Worm (Caenorhabditis elegans) whole organism, L4/young adult: Measurements from ENCODE around the gene lgc-28.

Source experiments
- W03F9.2 ChIP-seq: fragments of 150-350 bp; optimal IDR thresholded peaks from 2 replicates; lab custom pipeline; 2014; ENCODE audit warnings: missing biosample characterization, missing genetic modification characterization
- dao-5 ChIP-seq: sonication (generic microtip); optimal IDR thresholded peaks from 2 replicates; lab custom pipeline; 2016; ENCODE audit warnings: missing genotype, missing genetic modification characterization, moderate library complexity, missing compliant biosample characterization
- him-1 ChIP-seq: sonication (generic microtip); optimal IDR thresholded peaks from 2 replicates; lab custom pipeline; 2016; ENCODE audit warnings: missing genotype, missing genetic modification reagents, missing genetic modification characterization, missing compliant biosample characterization

ce11 chrII:2628401-2628800 is 3.5 kb downstream of the lgc-28 start:
- TF ChIP-seq dao-5 (tag; lab: Kevin White, UChicago) = no peak
- no peak for TF ChIP-seq W03F9.2 (tag; lab: Kevin White, UChicago)
- no peak for TF ChIP-seq him-1 (tag; lab: Kevin White, UChicago)
